Worm (Caenorhabditis elegans): ENCODE data around the gene nep-25.

nep-25 gene

ce11 chrII:5863893-5864292 lies 21.9 kb downstream of the nep-25 start, which contains the start of gene tag-234:
Gene tag-234, plus strand, starts transcription at chrII:5864193.
- TF ChIP-seq lsy-2 (tag; optimal IDR thresholded peaks at IDR 0.05) = no peak
- no peak for TF ChIP-seq unc-39 (tag; optimal IDR thresholded peaks at IDR 0.05)
- no peak for TF ChIP-seq tbx-8 (GFP tag; optimal IDR thresholded peaks at IDR 0.05)
- no peak for TF ChIP-seq ceh-43 (GFP tag; optimal IDR thresholded peaks at IDR 0.05)
- no peak for TF ChIP-seq mep-1 (tag; optimal IDR thresholded peaks at IDR 0.05)

- TF ChIP-seq ham-2 (GFP tag; optimal IDR thresholded peaks at IDR 0.05) = no peak
- no peak for TF ChIP-seq ceh-39 (tag; optimal IDR thresholded peaks at IDR 0.05)
- TF ChIP-seq mab-5 (tag; optimal IDR thresholded peaks at IDR 0.05) = no peak
- TF ChIP-seq lin-13 (tag; optimal IDR thresholded peaks at IDR 0.05) = no peak
- TF ChIP-seq mep-1 (tag; optimal IDR thresholded peaks at IDR 0.05) = no peak
Observed at ce11 chrII:5865405-5866308, 23.6 kb downstream of the nep-25 start, which contains the start of gene F55C12.19. Gene F55C12.19, plus strand, starts transcription at chrII:5866139.

DNA sequence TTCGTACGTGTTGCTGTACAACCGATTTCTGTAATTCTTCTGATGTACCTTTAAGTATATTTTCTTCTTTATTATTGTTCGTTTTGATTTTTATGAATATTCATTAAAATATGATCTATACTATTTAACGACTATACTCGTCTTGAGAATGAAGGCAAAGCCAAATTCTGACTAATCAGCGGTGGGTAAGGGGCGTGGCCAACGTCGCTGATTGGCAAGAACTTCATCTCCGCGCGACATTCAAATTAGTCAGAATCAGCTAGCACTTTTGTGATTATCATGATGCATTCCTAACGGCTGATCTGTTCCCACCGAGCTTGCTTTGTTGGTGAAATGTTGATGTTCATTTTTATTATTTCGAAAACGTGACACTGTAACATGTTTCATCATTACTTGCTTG lies 24.9 kb downstream of the nep-25 start:
- no peak for TF ChIP-seq nhr-2 (tag; optimal IDR thresholded peaks at IDR 0.05)
- no peak for TF ChIP-seq lin-32 (GFP tag; optimal IDR thresholded peaks at IDR 0.05)
- no peak for TF ChIP-seq sptf-1 (tag; optimal IDR thresholded peaks at IDR 0.05)
- TF ChIP-seq nhr-76 (tag; optimal IDR thresholded peaks at IDR 0.05) = no peak
- TF ChIP-seq nhr-12 (tag; optimal IDR thresholded peaks at IDR 0.05) = no peak
- no peak for TF ChIP-seq unc-62 (GFP tag; optimal IDR thresholded peaks at IDR 0.05)

ce11 chrII:5871508-5871907 lies 29.5 kb downstream of the nep-25 start:
- TF ChIP-seq nhr-28 (tag; optimal IDR thresholded peaks at IDR 0.05) (no peak), ces-1 (GFP tag; optimal IDR thresholded peaks at IDR 0.05) (peak; percentile 36)

ce11 chrII:5872414-5872813 lies 30.4 kb downstream of the nep-25 start:
- TF ChIP-seq lsy-2 (tag; optimal IDR thresholded peaks at IDR 0.05) (no peak), nhr-28 (tag; optimal IDR thresholded peaks at IDR 0.05) (no peak), nhr-237 (tag; optimal IDR thresholded peaks at IDR 0.05) (no peak), unc-120 (tag; optimal IDR thresholded peaks at IDR 0.05; ENCODE audit: poor library complexity, severe bottlenecking) (no peak), sem-2 (GFP tag; optimal IDR thresholded peaks at IDR 0.05) (no peak), nhr-76 (tag; optimal IDR thresholded peaks at IDR 0.05) (no peak), ceh-43 (GFP tag; optimal IDR thresholded peaks at IDR 0.05) (no peak), M03D4.4 (tag; optimal IDR thresholded peaks at IDR 0.05) (no peak), mls-2 (tag; optimal IDR thresholded peaks at IDR 0.05) (no peak), lin-32 (GFP tag; optimal IDR thresholded peaks at IDR 0.05) (no peak), unc-39 (tag; optimal IDR thresholded peaks at IDR 0.05) (no peak), tbx-8 (GFP tag; optimal IDR thresholded peaks at IDR 0.05) (no peak), blmp-1 (tag; optimal IDR thresholded peaks at IDR 0.05) (no peak), flh-1 (GFP tag; optimal IDR thresholded peaks at IDR 0.05) (no peak), mep-1 (tag; optimal IDR thresholded peaks at IDR 0.05) (no peak), ces-1 (GFP tag; optimal IDR thresholded peaks at IDR 0.05) (no peak), pha-4 (tag; optimal IDR thresholded peaks at IDR 0.05) (no peak), nhr-2 (tag; optimal IDR thresholded peaks at IDR 0.05) (no peak), mab-5 (tag; optimal IDR thresholded peaks at IDR 0.05) (no peak), cnd-1 (tag; optimal IDR thresholded peaks at IDR 0.05) (no peak)

DNA sequence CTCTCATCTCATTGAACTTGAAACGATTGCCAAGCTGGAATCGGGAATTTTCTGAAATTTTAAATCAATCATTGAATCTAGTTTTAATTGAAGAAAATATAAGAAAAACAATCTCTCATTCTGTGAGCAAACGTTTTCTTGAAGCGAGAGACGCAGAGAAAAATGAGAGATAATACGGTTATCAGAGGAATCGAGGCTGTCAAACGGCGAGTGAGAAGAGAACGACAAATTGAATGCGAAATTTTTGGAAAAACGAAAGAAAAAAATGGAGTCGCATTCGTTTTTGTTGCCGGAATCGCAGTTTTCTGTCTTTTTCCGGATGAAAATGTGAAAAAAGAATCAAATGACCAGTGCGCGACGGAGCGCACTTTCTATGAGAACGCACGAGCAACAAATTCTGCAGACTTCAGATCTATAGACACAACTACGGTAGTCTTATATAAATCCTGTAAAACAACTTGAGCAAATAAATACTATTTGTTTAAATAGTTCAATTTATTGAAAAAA lies 31.6 kb downstream of the nep-25 start, which contains the start of gene tex-2:
TSS of gene tex-2 (minus strand) at position 51 of the 507 bp plus-strand sequence.
- peak; percentile 86 for TF ChIP-seq mep-1 (tag; optimal IDR thresholded peaks at IDR 0.05)
- TF ChIP-seq lin-13 (tag; optimal IDR thresholded peaks at IDR 0.05) = peak; percentile 54
- peak; percentile 89 for TF ChIP-seq ces-1 (GFP tag; optimal IDR thresholded peaks at IDR 0.05)
- no peak for TF ChIP-seq hlh-1 (tag; optimal IDR thresholded peaks at IDR 0.05)
- TF ChIP-seq lsy-2 (tag; optimal IDR thresholded peaks at IDR 0.05) = peak; percentile 30
